Worm (Caenorhabditis elegans) whole organism, dauer: ENCODE data around the gene Y47D3A.1.

ENCODE experiments used
- unc-62 ChIP-seq: sonication (generic microtip); optimal IDR thresholded peaks from 2 replicates; lab custom pipeline; 2017; ENCODE audit warnings: missing biosample characterization, missing genetic modification reagents, missing genetic modification characterization

Y47D3A.1 gene

ce11 chrIII:11119176-11119853 is 22.3 kb downstream of the Y47D3A.1 start, which contains the start of the genes sup-35 and Y48A6C.4:
Gene sup-35, minus strand, starts transcription at chrIII:11119226.
Gene Y48A6C.4, plus strand, starts transcription at chrIII:11119803.
- no peak for TF ChIP-seq unc-62 (GFP tag; lab: Kevin White, UChicago)

ce11 chrIII:11115956-11116355 is 25.7 kb downstream of the Y47D3A.1 start:
- no peak for TF ChIP-seq unc-62 (GFP tag; lab: Kevin White, UChicago)

- no peak for TF ChIP-seq unc-62 (GFP tag; lab: Kevin White, UChicago)
Observed at ce11 chrIII:11113845-11114244, 27.8 kb downstream of the Y47D3A.1 start.

ce11 chrIII:11112718-11113117 is 28.9 kb downstream of the Y47D3A.1 start:
- no peak for TF ChIP-seq unc-62 (GFP tag; lab: Kevin White, UChicago)

ce11 chrIII:11110756-11111155 is 30.9 kb downstream of the Y47D3A.1 start:
- no peak for TF ChIP-seq unc-62 (GFP tag; lab: Kevin White, UChicago)

- TF ChIP-seq unc-62 (GFP tag; lab: Kevin White, UChicago), result no peak
Observed at ce11 chrIII:11107327-11107726, 34.3 kb downstream of the Y47D3A.1 start.

- no peak for TF ChIP-seq unc-62 (GFP tag; lab: Kevin White, UChicago)
Observed at ce11 chrIII:11101246-11101645, 40.4 kb downstream of the Y47D3A.1 start.

- TF ChIP-seq unc-62 (GFP tag; lab: Kevin White, UChicago), result no peak
Observed at ce11 chrIII:11099864-11100263, 41.8 kb downstream of the Y47D3A.1 start, which contains the start of gene hmt-1. Gene hmt-1, minus strand, starts transcription at chrIII:11099964.

- no peak for TF ChIP-seq unc-62 (GFP tag; lab: Kevin White, UChicago)
Observed at ce11 chrIII:11095687-11096086, 46.0 kb downstream of the Y47D3A.1 start.

ce11 chrIII:11093489-11093888 is 48.2 kb downstream of the Y47D3A.1 start:
- TF ChIP-seq unc-62 (GFP tag; lab: Kevin White, UChicago), result no peak

ce11 chrIII:11091651-11092278 is 49.9 kb downstream of the Y47D3A.1 start:
- no peak for TF ChIP-seq unc-62 (GFP tag; lab: Kevin White, UChicago)

- no peak for TF ChIP-seq unc-62 (GFP tag; lab: Kevin White, UChicago)
Observed at ce11 chrIII:11090870-11091386, 50.7 kb downstream of the Y47D3A.1 start.

- TF ChIP-seq unc-62 (GFP tag; lab: Kevin White, UChicago), result no peak
Observed at ce11 chrIII:11090112-11090648, 51.5 kb downstream of the Y47D3A.1 start.
